Worm (Caenorhabditis elegans) whole organism, L4 larva: ENCODE results near the gene Y34B4A.4.

Experiments
- R02D3.7 ChIP-seq: fragments of 150-350 bp; sonication (generic microtip); optimal IDR thresholded peaks from 3 replicates; lab custom pipeline; 2014; ENCODE audit warnings: missing biosample characterization, missing genetic modification characterization
- ZK546.5 ChIP-seq, 2 experiments: sonication (generic microtip); optimal IDR thresholded peaks; 2 replicates each; lab custom pipeline; 2017; ENCODE audit warnings: missing biosample characterization in 2 of 2, missing genetic modification characterization in 2 of 2
- attf-4 ChIP-seq: sonication (generic microtip); optimal IDR thresholded peaks from 3 replicates; lab custom pipeline; 2017; ENCODE audit warnings: missing biosample characterization, missing genetic modification characterization
- ces-1 ChIP-seq: fragments of 150-350 bp; sonication (generic microtip); optimal IDR thresholded peaks from 4 replicates; lab custom pipeline; 2014; ENCODE audit warnings: missing biosample characterization, missing genetic modification reagents, missing genetic modification characterization
- egl-27 ChIP-seq: sonication (generic microtip); optimal IDR thresholded peaks from 3 replicates; lab custom pipeline; 2017; ENCODE audit warnings: missing biosample characterization, missing genetic modification reagents, missing genetic modification characterization
- lin-39 ChIP-seq: fragments of 150-350 bp; optimal IDR thresholded peaks from 2 replicates; lab custom pipeline; 2014; ENCODE audit warnings: missing biosample characterization, missing genetic modification reagents, missing genetic modification characterization
- nhr-42 ChIP-seq: fragments of 200-800 bp; sonication (Bioruptor generic); IDR thresholded peaks from 2 replicates; pipeline ENCODE4 v1.3.6; 2022; ENCODE audit warnings: missing genetic modification characterization, missing compliant biosample characterization
- nhr-77 ChIP-seq: fragments of 150-350 bp; optimal IDR thresholded peaks from 2 replicates; lab custom pipeline; 2014; ENCODE audit warnings: missing biosample characterization, missing genetic modification characterization
- rbr-2 ChIP-seq: sonication (generic microtip); optimal IDR thresholded peaks from 2 replicates; lab custom pipeline; 2016; ENCODE audit warnings: missing genotype, missing genetic modification characterization, missing compliant biosample characterization
- skn-1 ChIP-seq: fragments of 150-350 bp; optimal IDR thresholded peaks from 2 replicates; lab custom pipeline; 2014; ENCODE audit warnings: missing biosample characterization, missing genetic modification characterization
- unc-130 ChIP-seq: sonication (generic microtip); optimal IDR thresholded peaks from 2 replicates; lab custom pipeline; 2016; ENCODE audit warnings: missing genetic modification reagents, missing genetic modification characterization, missing compliant biosample characterization
- unc-62 ChIP-seq, 3 experiments: fragments of 150-350 bp in 1 of 3; sonication (generic microtip); optimal IDR thresholded peaks in 2 of 3; peaks in 1 of 3; 1 replicate in 1 of 3; 2 replicates in 2 of 3; lab custom pipeline; 2014 to 2017; ENCODE audit warnings: missing biosample characterization in 3 of 3, missing genetic modification characterization in 3 of 3, missing genetic modification reagents in 3 of 3, missing genotype in 1 of 3
- zfp-3 ChIP-seq: fragments of 200-800 bp; sonication (Bioruptor generic); conservative IDR thresholded peaks from 2 replicates; pipeline ENCODE4 v1.3.6; 2022; ENCODE audit warnings: missing genetic modification reagents, missing genetic modification characterization, missing compliant biosample characterization
- ztf-11 ChIP-seq: fragments of 150-350 bp; optimal IDR thresholded peaks from 2 replicates; lab custom pipeline; 2014; ENCODE audit warnings: missing biosample characterization, missing genetic modification characterization

DNA sequence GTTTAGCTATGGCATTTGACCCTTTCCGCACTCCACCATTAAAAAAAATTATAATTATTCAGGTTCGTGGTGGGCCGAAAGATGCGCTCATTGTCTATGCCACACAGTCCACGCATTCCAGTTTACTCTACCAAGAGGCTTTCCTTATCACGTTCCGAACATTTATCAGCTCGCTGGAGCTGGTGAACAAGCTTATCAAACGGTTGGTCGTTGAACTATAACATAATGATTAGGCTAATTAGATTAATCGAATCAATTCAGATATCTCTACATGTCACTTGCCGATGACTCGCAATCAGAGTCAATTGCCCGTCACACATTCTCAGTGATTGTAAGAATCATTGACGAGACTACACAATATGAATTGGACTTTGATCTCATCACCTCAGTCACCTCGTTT, 5.2 kb downstream of the Y34B4A.4 start:
- TF ChIP-seq ces-1 (no peak), unc-130 (GFP tag; lab: Kevin White, UChicago) (no peak), R02D3.7 (no peak), rbr-2 (tag; lab: Kevin White, UChicago) (no peak), nhr-77 (no peak), ztf-11 (tag; lab: Kevin White, UChicago) (no peak), unc-62 (GFP tag; optimal IDR thresholded peaks at IDR 0.05 in 1 of 2; lab: Kevin White, UChicago) (no peak), unc-62 (tag; optimal IDR thresholded peaks at IDR 0.05; lab: Kevin White, UChicago) (no peak), lin-39 (tag; lab: Kevin White, UChicago) (no peak), ZK546.5 (tag; optimal IDR thresholded peaks at IDR 0.05; lab: Kevin White, UChicago) (no peak), nhr-42 (GFP tag; lab: Robert Waterston, UW) (no peak), zfp-3 (no peak), attf-4 (tag; lab: Kevin White, UChicago) (no peak), egl-27 (tag; lab: Kevin White, UChicago) (no peak), skn-1 (tag; lab: Kevin White, UChicago) (no peak)
